Fruit fly (Drosophila melanogaster) whole organism, embryonic: Measurements from ENCODE around the gene Pex10.
A peak's percentile ranks its signal among the peaks of the same experiment; 100 is the strongest.

Source experiments
- ATbp ChIP-seq: fragments of 200-800 bp; sonication (Bioruptor generic); optimal IDR thresholded peaks from 2 replicates; lab custom pipeline; 2017; ENCODE audit warnings: missing biosample characterization, mild to moderate bottlenecking, missing genetic modification characterization, missing genetic modification reagents
- Blimp-1 ChIP-seq: fragments of 200-800 bp; sonication (Bioruptor generic); optimal IDR thresholded peaks from 3 replicates; lab custom pipeline; 2018; ENCODE audit warnings: missing biosample characterization, missing genetic modification characterization, mild to moderate bottlenecking, moderate library complexity, missing genetic modification reagents
- CG1024 ChIP-seq: fragments of 200-800 bp; sonication (Bioruptor generic); IDR thresholded peaks from 2 replicates; pipeline ENCODE4 v1.3.6; 2022; ENCODE audit warnings: missing biosample characterization, missing genetic modification characterization
- CG11456 ChIP-seq: fragments of 200-800 bp; sonication (Bioruptor generic); IDR thresholded peaks from 3 replicates; pipeline ENCODE4 v1.3.6; 2022; ENCODE audit warnings: missing biosample characterization, missing genetic modification characterization
- CG11504 ChIP-seq: fragments of 200-800 bp; sonication (Bioruptor generic); optimal IDR thresholded peaks from 3 replicates; lab custom pipeline; 2019; ENCODE audit warnings: missing biosample characterization, mild to moderate bottlenecking, missing genetic modification characterization, moderate library complexity
- CG12071 ChIP-seq: fragments of 200-800 bp; sonication (Bioruptor generic); optimal IDR thresholded peaks from 3 replicates; lab custom pipeline; 2018; ENCODE audit warnings: missing biosample characterization, mild to moderate bottlenecking, missing genetic modification characterization
- CG12155 ChIP-seq: fragments of 200-800 bp; sonication (Bioruptor generic); optimal IDR thresholded peaks from 3 replicates; lab custom pipeline; 2016; ENCODE audit warnings: missing biosample characterization, missing genetic modification characterization
- CG13624 ChIP-seq: fragments of 200-800 bp; sonication (Bioruptor generic); optimal IDR thresholded peaks from 2 replicates; lab custom pipeline; 2016; ENCODE audit warnings: missing biosample characterization, missing genetic modification characterization
- CG13775 ChIP-seq: fragments of 200-800 bp; sonication (Bioruptor generic); optimal IDR thresholded peaks from 3 replicates; lab custom pipeline; 2017; ENCODE audit warnings: missing biosample characterization, mild to moderate bottlenecking, missing genetic modification characterization
- CG15696 ChIP-seq: fragments of 200-800 bp; sonication (Bioruptor generic); optimal IDR thresholded peaks from 2 replicates; lab custom pipeline; 2019; ENCODE audit warnings: missing biosample characterization, mild to moderate bottlenecking, missing genetic modification characterization, moderate library complexity
- CG2199 ChIP-seq: fragments of 200-800 bp; sonication (Bioruptor generic); IDR thresholded peaks from 3 replicates; pipeline ENCODE4 v1.3.6; 2022; ENCODE audit warnings: missing biosample characterization, missing genetic modification characterization
- CG2202 ChIP-seq: fragments of 200-800 bp; sonication (Bioruptor generic); optimal IDR thresholded peaks from 2 replicates; lab custom pipeline; 2018; ENCODE audit warnings: missing biosample characterization, mild to moderate bottlenecking, missing genetic modification characterization
- CG2712 ChIP-seq: fragments of 200-800 bp; optimal IDR thresholded peaks from 3 replicates; lab custom pipeline; 2019; ENCODE audit warnings: missing biosample characterization, mild to moderate bottlenecking, missing genetic modification characterization, moderate library complexity
- CG2875 ChIP-seq: fragments of 200-800 bp; sonication (Bioruptor generic); optimal IDR thresholded peaks from 2 replicates; lab custom pipeline; 2017; ENCODE audit warnings: missing biosample characterization, mild to moderate bottlenecking, missing genetic modification characterization, missing genetic modification reagents
- CG32767 ChIP-seq: fragments of 200-800 bp; sonication (Bioruptor generic); IDR thresholded peaks from 2 replicates; pipeline ENCODE4 v1.3.6; 2022; ENCODE audit warnings: missing biosample characterization, missing genetic modification characterization
- CG34224 ChIP-seq: fragments of 200-800 bp; sonication (Bioruptor generic); IDR thresholded peaks from 3 replicates; pipeline ENCODE4 v1.3.6; 2022; ENCODE audit warnings: missing biosample characterization, missing genetic modification characterization; ENCODE audit not compliant: partially characterized antibody
- CG6175 ChIP-seq: fragments of 200-800 bp; sonication (Bioruptor generic); IDR thresholded peaks from 3 replicates; pipeline ENCODE4 v1.3.6; 2022; ENCODE audit warnings: missing biosample characterization, missing genetic modification characterization
- CG6689 ChIP-seq: fragments of 200-800 bp; sonication (Bioruptor generic); IDR thresholded peaks from 2 replicates; pipeline ENCODE4 v1.3.6; 2022; ENCODE audit warnings: missing biosample characterization, missing genetic modification characterization
- CG7839 ChIP-seq: fragments of 200-800 bp; sonication (Bioruptor generic); optimal IDR thresholded peaks from 3 replicates; lab custom pipeline; 2018; ENCODE audit warnings: missing biosample characterization, mild to moderate bottlenecking, missing genetic modification characterization, moderate library complexity
- CG9609 ChIP-seq: fragments of 200-800 bp; sonication (Bioruptor generic); optimal IDR thresholded peaks from 3 replicates; lab custom pipeline; 2016; ENCODE audit warnings: missing biosample characterization, missing genetic modification characterization
- CG9817 ChIP-seq: fragments of 200-800 bp; sonication (Bioruptor generic); optimal IDR thresholded peaks from 2 replicates; lab custom pipeline; 2018; ENCODE audit warnings: missing biosample characterization, mild to moderate bottlenecking, missing genetic modification characterization, moderate library complexity
- E2f2 ChIP-seq: fragments of 200-800 bp; sonication (Bioruptor generic); IDR thresholded peaks from 2 replicates; pipeline ENCODE4 v1.3.6; 2022; ENCODE audit warnings: missing biosample characterization, missing genetic modification characterization
- HLH54F ChIP-seq: fragments of 200-800 bp; sonication (Bioruptor generic); optimal IDR thresholded peaks from 3 replicates; lab custom pipeline; 2016; ENCODE audit warnings: missing biosample characterization, missing genetic modification characterization
- Jarid2 ChIP-seq: fragments of 200-800 bp; sonication (Bioruptor generic); optimal IDR thresholded peaks from 3 replicates; lab custom pipeline; 2017; ENCODE audit warnings: mild to moderate bottlenecking, missing biosample characterization, missing genetic modification reagents, missing genetic modification characterization
- MESR4 ChIP-seq: fragments of 200-800 bp; sonication (Bioruptor generic); optimal IDR thresholded peaks from 2 replicates; lab custom pipeline; 2018; ENCODE audit warnings: missing biosample characterization, mild to moderate bottlenecking, missing genetic modification characterization, moderate library complexity
- Meics ChIP-seq: fragments of 200-800 bp; sonication (Bioruptor generic); optimal IDR thresholded peaks from 2 replicates; lab custom pipeline; 2017; ENCODE audit warnings: missing biosample characterization, mild to moderate bottlenecking, missing genetic modification characterization
- NFAT ChIP-seq: fragments of 200-800 bp; sonication (Bioruptor generic); IDR thresholded peaks from 2 replicates; pipeline ENCODE4 v1.3.6; 2022; ENCODE audit warnings: missing biosample characterization, missing genetic modification characterization
- Oli ChIP-seq: fragments of 200-800 bp; sonication (Bioruptor generic); optimal IDR thresholded peaks from 2 replicates; lab custom pipeline; 2018; ENCODE audit warnings: missing biosample characterization, mild to moderate bottlenecking, missing genetic modification characterization, moderate library complexity
- PHDP ChIP-seq: fragments of 200-800 bp; sonication (Bioruptor generic); optimal IDR thresholded peaks from 3 replicates; lab custom pipeline; 2018; ENCODE audit warnings: missing biosample characterization, mild to moderate bottlenecking, missing genetic modification characterization, moderate library complexity
- Ssrp ChIP-seq: fragments of 200-800 bp; sonication (Bioruptor generic); optimal IDR thresholded peaks from 2 replicates; lab custom pipeline; 2018; ENCODE audit warnings: missing biosample characterization, mild to moderate bottlenecking, missing genetic modification characterization, moderate library complexity
- al ChIP-seq: fragments of 200-800 bp; sonication (Bioruptor generic); IDR thresholded peaks from 2 replicates; pipeline ENCODE4 v1.3.6; 2022; ENCODE audit warnings: missing biosample characterization, missing genetic modification characterization
- ara ChIP-seq: fragments of 200-800 bp; sonication (Bioruptor generic); IDR thresholded peaks from 2 replicates; pipeline ENCODE4 v1.3.6; 2022; ENCODE audit warnings: missing biosample characterization, missing genetic modification characterization
- chn ChIP-seq: fragments of 200-800 bp; sonication (Bioruptor generic); optimal IDR thresholded peaks from 2 replicates; lab custom pipeline; 2016; ENCODE audit warnings: missing biosample characterization, missing genetic modification characterization
- crp ChIP-seq, 2 experiments: fragments of 200-800 bp; sonication (Bioruptor generic); optimal IDR thresholded peaks; 2 replicates in 1 of 2; 3 replicates in 1 of 2; lab custom pipeline; 2017; ENCODE audit warnings: missing biosample characterization in 2 of 2, missing genetic modification characterization in 2 of 2, mild to moderate bottlenecking in 1 of 2, moderate library complexity in 1 of 2
- cwo ChIP-seq: fragments of 200-800 bp; sonication (Bioruptor generic); optimal IDR thresholded peaks from 3 replicates; lab custom pipeline; 2017; ENCODE audit warnings: missing biosample characterization, missing genetic modification characterization, mild to moderate bottlenecking, moderate library complexity, missing genetic modification reagents
- fd102C ChIP-seq: fragments of 200-800 bp; sonication (Bioruptor generic); optimal IDR thresholded peaks from 2 replicates; lab custom pipeline; 2018; ENCODE audit warnings: missing biosample characterization, mild to moderate bottlenecking, missing genetic modification characterization, moderate library complexity
- fd3F ChIP-seq: fragments of 200-800 bp; sonication (Bioruptor generic); optimal IDR thresholded peaks from 2 replicates; lab custom pipeline; 2018; ENCODE audit warnings: missing biosample characterization, mild to moderate bottlenecking, missing genetic modification characterization, moderate library complexity
- gcm2 ChIP-seq: fragments of 200-800 bp; sonication (Bioruptor generic); optimal IDR thresholded peaks from 2 replicates; lab custom pipeline; 2016; ENCODE audit warnings: missing biosample characterization, missing genetic modification characterization
- gem ChIP-seq: fragments of 200-800 bp; sonication (Bioruptor generic); optimal IDR thresholded peaks from 2 replicates; lab custom pipeline; 2019; ENCODE audit warnings: missing biosample characterization, mild to moderate bottlenecking, missing genetic modification characterization, moderate library complexity
- kay ChIP-seq: fragments of 200-800 bp; sonication (Bioruptor generic); optimal IDR thresholded peaks from 2 replicates; lab custom pipeline; 2016; ENCODE audit warnings: missing biosample characterization, missing genetic modification characterization
- lab ChIP-seq: fragments of 200-800 bp; sonication (Bioruptor generic); optimal IDR thresholded peaks from 3 replicates; lab custom pipeline; 2017; ENCODE audit warnings: missing biosample characterization, missing genetic modification characterization, mild to moderate bottlenecking, moderate library complexity, missing genetic modification reagents
- mirr ChIP-seq: fragments of 200-800 bp; sonication (Bioruptor generic); optimal IDR thresholded peaks from 3 replicates; lab custom pipeline; 2018; ENCODE audit warnings: missing biosample characterization, mild to moderate bottlenecking, missing genetic modification characterization
- row ChIP-seq: fragments of 200-800 bp; sonication (Bioruptor generic); IDR thresholded peaks from 3 replicates; pipeline ENCODE4 v1.3.6; 2022; ENCODE audit warnings: missing biosample characterization, missing genetic modification characterization
- sd ChIP-seq: fragments of 200-800 bp; sonication (Bioruptor generic); optimal IDR thresholded peaks from 3 replicates; lab custom pipeline; 2018; ENCODE audit warnings: missing biosample characterization, mild to moderate bottlenecking, missing genetic modification characterization, moderate library complexity
- seq ChIP-seq: fragments of 200-800 bp; sonication (Bioruptor generic); IDR thresholded peaks from 2 replicates; pipeline ENCODE4 v1.3.6; 2022; ENCODE audit warnings: missing biosample characterization, missing genetic modification characterization
- stc ChIP-seq: fragments of 200-800 bp; sonication (Bioruptor generic); IDR thresholded peaks from 2 replicates; pipeline ENCODE4 v1.3.6; 2022; ENCODE audit warnings: missing biosample characterization, missing genetic modification characterization
- tio ChIP-seq: fragments of 200-800 bp; sonication (Bioruptor generic); optimal IDR thresholded peaks from 2 replicates; lab custom pipeline; 2017; ENCODE audit warnings: missing biosample characterization, missing genetic modification characterization, inconsistent platforms
- unpg ChIP-seq: fragments of 200-800 bp; sonication (Bioruptor generic); optimal IDR thresholded peaks from 3 replicates; lab custom pipeline; 2018; ENCODE audit warnings: missing biosample characterization, mild to moderate bottlenecking, missing genetic modification characterization, moderate library complexity
- vvl ChIP-seq: fragments of 200-800 bp; sonication (Bioruptor generic); IDR thresholded peaks from 2 replicates; pipeline ENCODE4 v1.3.6; 2022; ENCODE audit warnings: missing biosample characterization, missing genetic modification characterization

Gene Pex10

dm6 chr3L:1549148-1549547 lies 8.9 kb upstream of the Pex10 start (continued):
- TF ChIP-seq mirr (GFP tag; lab: Kevin White, UChicago) (peak; percentile 46), CG9609 (GFP tag; lab: Kevin White, UChicago) (peak; percentile 21), CG13775 (GFP tag; lab: Kevin White, UChicago) (peak; percentile 42), CG2199 (GFP tag; lab: Robert Waterston, UW) (peak; percentile 78; the same call in 2 of the 3 replicates), Blimp-1 (GFP tag; lab: Kevin White, UChicago) (peak; percentile 8), vvl (peak; percentile 96), al (GFP tag; lab: Robert Waterston, UW) (peak; percentile 17; the same call in 1 of the 2 replicates), unpg (GFP tag; lab: Kevin White, UChicago) (peak; percentile 20), PHDP (tag; lab: Kevin White, UChicago) (peak; percentile 29), gcm2 (GFP tag; lab: Kevin White, UChicago) (no peak), stc (GFP tag; lab: Robert Waterston, UW) (peak; percentile 30; the same call in 1 of the 2 replicates), fd3F (peak; percentile 10), Ssrp (peak; percentile 35), gem (tag; lab: Kevin White, UChicago) (peak; percentile 46), CG12071 (peak; percentile 9), E2f2 (GFP tag; lab: Robert Waterston, UW) (0 out of 2 replicates have a peak, but pooled peaks have one; percentile 7), Jarid2 (GFP tag; lab: Kevin White, UChicago) (peak; percentile 3), CG15696 (tag; lab: Kevin White, UChicago) (peak; percentile 50), CG1024 (GFP tag; lab: Robert Waterston, UW) (peak; percentile 17; the same call in 1 of the 2 replicates), tio (GFP tag; lab: Kevin White, UChicago) (peak; percentile 28), CG2875 (GFP tag; lab: Kevin White, UChicago) (peak; percentile 33), ATbp (peak; percentile 30), CG7839 (tag; lab: Kevin White, UChicago) (peak; percentile 32), CG12155 (peak; percentile 5), Meics (GFP tag; lab: Kevin White, UChicago) (peak; percentile 41), Oli (peak; percentile 39), crp (GFP tag; optimal IDR thresholded peaks at IDR 0.05; lab: Kevin White, UChicago) (peak in 1 of 2 experiments; percentile 54), CG11504 (tag; lab: Kevin White, UChicago) (peak; percentile 35), kay (GFP tag; lab: Kevin White, UChicago) (peak; percentile 19), CG9817 (peak; percentile 2), CG2202 (tag; lab: Kevin White, UChicago) (no peak), sd (tag; lab: Kevin White, UChicago) (peak; percentile 63), seq (0 out of 2 replicates have a peak, but pooled peaks have one; percentile 33), NFAT (GFP tag; lab: Robert Waterston, UW) (peak; percentile 29), CG32767 (GFP tag; lab: Robert Waterston, UW) (no peak), CG6175 (GFP tag; lab: Robert Waterston, UW) (no peak), row (GFP tag; lab: Robert Waterston, UW) (peak; percentile 54), fd102C (GFP tag; lab: Kevin White, UChicago) (peak; percentile 72), CG2712 (tag; lab: Kevin White, UChicago) (peak; percentile 32), CG11456 (peak; percentile 49; the same call in 1 of the 3 replicates), lab (peak; percentile 1), CG13624 (GFP tag; lab: Kevin White, UChicago) (peak; percentile 13), chn (peak; percentile 14), ara (GFP tag; lab: Robert Waterston, UW) (peak; percentile 58; the same call in 1 of the 2 replicates), CG6689 (GFP tag; lab: Robert Waterston, UW) (0 out of 2 replicates have a peak, but pooled peaks have one; percentile 20), CG34224 (GFP tag; lab: Robert Waterston, UW) (no peak), MESR4 (GFP tag; lab: Kevin White, UChicago) (no peak), cwo (peak; percentile 84), HLH54F (no peak)
